Worm (Caenorhabditis elegans) whole organism, mixed stage, embryonic: Measurements from ENCODE around the gene C25D7.10.
"Not testable (repeated sequence)": the region's sequence is repeated elsewhere in the genome, so short reads cannot be mapped to it uniquely, and the experiment has no call there.

Source experiments
- M03D4.4 ChIP-seq: sonication (generic microtip); optimal IDR thresholded peaks from 2 replicates; lab custom pipeline; 2017; ENCODE audit warnings: mild to moderate bottlenecking, missing genetic modification characterization, missing compliant biosample characterization
- bed-3 ChIP-seq: fragments of 200-800 bp; sonication (Bioruptor generic); optimal IDR thresholded peaks from 3 replicates; lab custom pipeline; 2018; ENCODE audit warnings: mild to moderate bottlenecking, missing genetic modification characterization, moderate library complexity, missing compliant biosample characterization
- ceh-39 ChIP-seq: fragments of 150-350 bp; optimal IDR thresholded peaks from 2 replicates; lab custom pipeline; 2014; ENCODE audit warnings: missing biosample characterization, missing genetic modification characterization
- ceh-43 ChIP-seq: fragments of 200-800 bp; sonication (Bioruptor generic); optimal IDR thresholded peaks from 2 replicates; lab custom pipeline; 2018; ENCODE audit warnings: mild to moderate bottlenecking, missing genetic modification characterization, moderate library complexity, missing compliant biosample characterization
- ceh-83 ChIP-seq: fragments of 200-800 bp; sonication (Bioruptor generic); optimal IDR thresholded peaks from 2 replicates; lab custom pipeline; 2018; ENCODE audit warnings: mild to moderate bottlenecking, missing genetic modification characterization, missing compliant biosample characterization
- ces-1 ChIP-seq: fragments of 150-350 bp; optimal IDR thresholded peaks from 2 replicates; lab custom pipeline; 2014; ENCODE audit warnings: missing biosample characterization, missing genetic modification reagents, missing genetic modification characterization
- drap-1 ChIP-seq: fragments of 200-800 bp; sonication (Bioruptor generic); optimal IDR thresholded peaks from 3 replicates; lab custom pipeline; 2018; ENCODE audit warnings: mild to moderate bottlenecking, missing genetic modification characterization, missing compliant biosample characterization
- elt-1 ChIP-seq: sonication (generic microtip); optimal IDR thresholded peaks from 2 replicates; lab custom pipeline; 2017; ENCODE audit warnings: missing genetic modification characterization, mild to moderate bottlenecking, missing compliant biosample characterization, antibody characterized with exemption, moderate library complexity, borderline replicate concordance; ENCODE audit not compliant: insufficient read depth
- flh-1 ChIP-seq: fragments of 200-800 bp; sonication (Bioruptor generic); optimal IDR thresholded peaks from 2 replicates; lab custom pipeline; 2018; ENCODE audit warnings: mild to moderate bottlenecking, missing genetic modification characterization, moderate library complexity, missing compliant biosample characterization
- ham-2 ChIP-seq: fragments of 200-800 bp; sonication (Bioruptor generic); optimal IDR thresholded peaks from 2 replicates; lab custom pipeline; 2018; ENCODE audit warnings: mild to moderate bottlenecking, missing genetic modification characterization, missing compliant biosample characterization
- hlh-1 ChIP-seq: fragments of 150-350 bp; optimal IDR thresholded peaks from 2 replicates; lab custom pipeline; 2014; ENCODE audit warnings: missing biosample characterization, missing genetic modification reagents, missing genetic modification characterization
- lin-13 ChIP-seq: fragments of 150-350 bp; optimal IDR thresholded peaks from 2 replicates; lab custom pipeline; 2014; ENCODE audit warnings: missing biosample characterization, missing genetic modification characterization
- lin-32 ChIP-seq: fragments of 200-800 bp; sonication (Bioruptor generic); optimal IDR thresholded peaks from 2 replicates; lab custom pipeline; 2018; ENCODE audit warnings: mild to moderate bottlenecking, missing genetic modification characterization, missing compliant biosample characterization
- lsy-2 ChIP-seq: fragments of 150-350 bp; optimal IDR thresholded peaks from 2 replicates; lab custom pipeline; 2014; ENCODE audit warnings: missing biosample characterization, missing genetic modification characterization
- mab-5 ChIP-seq: fragments of 150-350 bp; optimal IDR thresholded peaks from 2 replicates; lab custom pipeline; 2014; ENCODE audit warnings: missing biosample characterization, missing genetic modification characterization
- mep-1 ChIP-seq: fragments of 150-350 bp; optimal IDR thresholded peaks from 2 replicates; lab custom pipeline; 2017; ENCODE audit warnings: missing biosample characterization, missing genetic modification reagents, missing genetic modification characterization, inconsistent platforms
- mls-2 ChIP-seq: sonication (generic microtip); optimal IDR thresholded peaks from 2 replicates; lab custom pipeline; 2016; ENCODE audit warnings: mild to moderate bottlenecking, missing genetic modification characterization, moderate library complexity, missing compliant biosample characterization
- nhr-12 ChIP-seq: fragments of 150-350 bp; optimal IDR thresholded peaks from 2 replicates; lab custom pipeline; 2014; ENCODE audit warnings: missing biosample characterization, missing genetic modification characterization
- nhr-2 ChIP-seq: fragments of 150-350 bp; optimal IDR thresholded peaks from 2 replicates; lab custom pipeline; 2014; ENCODE audit warnings: missing biosample characterization, missing genetic modification characterization
- nhr-237 ChIP-seq: fragments of 150-350 bp; optimal IDR thresholded peaks from 2 replicates; lab custom pipeline; 2014; ENCODE audit warnings: missing biosample characterization, missing genetic modification characterization
- nhr-76 ChIP-seq: sonication (generic microtip); optimal IDR thresholded peaks from 2 replicates; lab custom pipeline; 2017; ENCODE audit warnings: missing biosample characterization, missing genetic modification characterization
- pha-4 ChIP-seq: fragments of 150-350 bp; optimal IDR thresholded peaks from 2 replicates; lab custom pipeline; 2018; ENCODE audit warnings: missing biosample characterization, missing genetic modification reagents, missing genetic modification characterization
- snpc-4 ChIP-seq: fragments of 150-350 bp; optimal IDR thresholded peaks from 2 replicates; lab custom pipeline; 2014; ENCODE audit warnings: missing biosample characterization, missing genetic modification characterization
- unc-120 ChIP-seq: sonication (generic microtip); optimal IDR thresholded peaks from 2 replicates; lab custom pipeline; 2017; ENCODE audit warnings: missing genetic modification characterization, missing compliant biosample characterization; ENCODE audit not compliant: poor library complexity, severe bottlenecking
- unc-62 ChIP-seq: fragments of 150-350 bp; optimal IDR thresholded peaks from 2 replicates; lab custom pipeline; 2014; ENCODE audit warnings: missing biosample characterization, missing genetic modification reagents, missing genetic modification characterization
- zip-8 ChIP-seq: fragments of 150-350 bp; optimal IDR thresholded peaks from 2 replicates; lab custom pipeline; 2014; ENCODE audit warnings: missing biosample characterization, missing genetic modification characterization
- ztf-11 ChIP-seq: fragments of 150-350 bp; optimal IDR thresholded peaks from 2 replicates; lab custom pipeline; 2014; ENCODE audit warnings: missing biosample characterization, missing genetic modification characterization

Gene C25D7.10

ce11 chrV:15092666-15093065 lies 25.4 kb downstream of the C25D7.10 start, which contains the start of gene txt-12:
txt-12 (plus strand) TSS chrV:15092966.
- TF ChIP-seq lin-13 (tag; lab: Kevin White, UChicago) (no peak), elt-1 (tag; lab: Kevin White, UChicago) (no peak), mep-1 (tag; lab: Kevin White, UChicago) (no peak), snpc-4 (tag; lab: Kevin White, UChicago) (no peak), unc-62 (GFP tag; lab: Kevin White, UChicago) (no peak)
- TF ChIP-seq, all 35 proteins: peak for 0

ce11 chrV:15094749-15095148 lies 27.5 kb downstream of the C25D7.10 start, which contains the start of gene srx-78:
srx-78 (plus strand) TSS chrV:15095049.
- TF ChIP-seq snpc-4 (tag; lab: Kevin White, UChicago), result no peak

ce11 chrV:15099447-15099846 lies 32.2 kb downstream of the C25D7.10 start, which contains the start of gene C01G10.1:
C01G10.1 (plus strand) TSS chrV:15099747.
- TF ChIP-seq elt-1 (tag; lab: Kevin White, UChicago) (peak; percentile 7), hlh-1 (tag; lab: Kevin White, UChicago) (no peak)

DNA sequence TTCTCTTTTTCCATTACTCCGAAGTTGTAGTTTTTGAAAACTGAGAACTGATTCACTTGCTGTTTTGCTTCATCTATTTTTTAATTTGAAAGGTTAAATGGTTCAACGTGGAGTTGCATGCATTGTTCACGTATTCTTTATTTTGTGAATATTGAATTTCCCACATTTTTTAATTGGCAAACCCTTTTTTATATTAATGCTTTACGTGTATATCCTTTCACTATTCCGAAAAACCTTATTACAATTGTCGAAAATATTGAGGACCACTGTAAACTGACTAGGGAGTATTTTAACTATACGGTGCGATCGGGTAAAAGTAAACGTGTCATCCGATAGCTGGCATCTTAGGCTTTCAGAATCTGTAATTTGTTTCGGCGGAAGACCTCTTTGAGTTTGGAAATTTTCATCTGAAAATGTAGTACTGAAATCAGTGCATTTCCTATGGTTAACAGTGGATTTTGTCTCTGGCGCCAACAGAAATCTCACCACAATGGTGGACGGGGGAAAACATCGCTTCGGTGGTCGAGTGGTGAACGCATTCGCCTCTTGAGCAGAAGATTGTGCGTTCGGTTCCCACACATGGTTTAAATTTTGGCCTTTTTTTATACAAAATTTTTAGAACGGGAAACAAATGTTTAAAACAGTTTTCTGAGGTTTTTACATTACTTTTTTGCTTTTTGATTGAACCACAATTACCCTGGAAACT lies 38.8 kb downstream of the C25D7.10 start, which contains the start of gene C01G10.14:
C01G10.14 (minus strand) TSS at position 51 of the 706 bp plus-strand sequence.
- not testable (repeated sequence) for TF ChIP-seq unc-62 (GFP tag; lab: Kevin White, UChicago); mab-5 (tag; lab: Kevin White, UChicago); ces-1 (GFP tag; lab: Kevin White, UChicago)

DNA sequence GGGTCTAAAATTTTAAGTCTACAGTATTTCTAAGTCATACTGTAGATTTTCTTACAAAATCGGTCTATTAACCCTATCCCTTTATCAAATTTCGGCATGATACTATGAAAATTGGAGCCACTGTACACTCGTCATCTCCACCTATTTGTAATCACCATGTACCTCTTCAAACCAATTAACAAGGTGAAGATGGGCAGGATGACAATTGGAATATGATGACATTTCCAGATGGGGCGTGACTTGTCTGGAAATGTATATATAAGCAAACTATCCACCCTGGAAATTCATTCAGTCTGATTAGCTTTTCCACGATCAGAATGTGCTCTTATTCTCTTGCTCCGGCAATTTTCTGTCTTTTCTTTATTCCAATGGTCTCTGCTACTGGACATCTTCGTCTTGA lies 42.0 kb downstream of the C25D7.10 start, which contains the start of gene Y75B12A.2:
Y75B12A.2 (plus strand) TSS at position 301 of the 400 bp plus-strand sequence.
- TF ChIP-seq ceh-83, result no peak
- no peak for TF ChIP-seq ham-2 (GFP tag; lab: Kevin White, UChicago)
- no peak for TF ChIP-seq nhr-237
- no peak for TF ChIP-seq ceh-39 (tag; lab: Kevin White, UChicago)
- no peak for TF ChIP-seq drap-1 (GFP tag; lab: Kevin White, UChicago)
- no peak for TF ChIP-seq ceh-43
- no peak for TF ChIP-seq ces-1 (GFP tag; lab: Kevin White, UChicago)
- TF ChIP-seq mab-5 (tag; lab: Kevin White, UChicago), result no peak
- TF ChIP-seq ztf-11 (tag; lab: Kevin White, UChicago), result no peak
- TF ChIP-seq bed-3 (GFP tag; lab: Kevin White, UChicago), result no peak
- no peak for TF ChIP-seq hlh-1 (tag; lab: Kevin White, UChicago)
- TF ChIP-seq nhr-76 (tag; lab: Kevin White, UChicago), result no peak
- TF ChIP-seq lin-13 (tag; lab: Kevin White, UChicago), result no peak
- no peak for TF ChIP-seq snpc-4 (tag; lab: Kevin White, UChicago)
- TF ChIP-seq flh-1 (GFP tag; lab: Kevin White, UChicago), result no peak
- no peak for TF ChIP-seq zip-8 (tag; lab: Kevin White, UChicago)
- no peak for TF ChIP-seq lin-32
- no peak for TF ChIP-seq lsy-2

ce11 chrV:15111660-15112059 lies 44.4 kb downstream of the C25D7.10 start, which contains the start of gene T01G5.7:
T01G5.7 (plus strand) TSS chrV:15111960.
- TF ChIP-seq bed-3 (GFP tag; lab: Kevin White, UChicago) (no peak), elt-1 (tag; lab: Kevin White, UChicago) (no peak), hlh-1 (tag; lab: Kevin White, UChicago) (no peak), drap-1 (GFP tag; lab: Kevin White, UChicago) (no peak), nhr-76 (tag; lab: Kevin White, UChicago) (no peak), pha-4 (no peak), lin-13 (tag; lab: Kevin White, UChicago) (no peak), unc-120 (tag; lab: Kevin White, UChicago) (no peak), nhr-2 (tag; lab: Kevin White, UChicago) (no peak), nhr-12 (tag; lab: Kevin White, UChicago) (no peak), M03D4.4 (tag; lab: Kevin White, UChicago) (no peak), mls-2 (tag; lab: Kevin White, UChicago) (no peak)
